Fruit fly (Drosophila melanogaster): ENCODE results near the gene CG5282.
A peak's percentile ranks its signal among the peaks of the same experiment; 100 is the strongest.

Gene CG5282

dm6 chr3L:20395257-20395909 lies 30.5 kb downstream of the CG5282 start (continued):
- TF ChIP-seq Sry-β (GFP tag; optimal IDR thresholded peaks at IDR 0.05) (no peak), pho (GFP tag; optimal IDR thresholded peaks at IDR 0.05) (peak; percentile 64), sens (GFP tag) (peak; percentile 52), shn (GFP tag; optimal IDR thresholded peaks at IDR 0.05) (peak; percentile 29), Mes4 (GFP tag; optimal IDR thresholded peaks at IDR 0.05) (no peak), phol (tag; optimal IDR thresholded peaks at IDR 0.05) (peak; percentile 9), CG1529 (GFP tag; optimal IDR thresholded peaks at IDR 0.05) (no peak), bsh (GFP tag; optimal IDR thresholded peaks at IDR 0.05) (no peak), prd (optimal IDR thresholded peaks at IDR 0.05) (no peak), prd (GFP tag; IDR thresholded peaks at IDR 0.05) (peak; percentile 51), Trl (optimal IDR thresholded peaks at IDR 0.05) (peak in 1 of 2 experiments; percentile 5), Trl (GFP tag; optimal IDR thresholded peaks at IDR 0.05) (no peak), CG15011 (GFP tag; optimal IDR thresholded peaks at IDR 0.05) (peak; percentile 20), gsb-n (tag; optimal IDR thresholded peaks at IDR 0.05) (no peak), CG6765 (GFP tag; optimal IDR thresholded peaks at IDR 0.05) (peak; percentile 34), CG10654 (GFP tag; optimal IDR thresholded peaks at IDR 0.05) (no peak), ab (GFP tag; optimal IDR thresholded peaks at IDR 0.05) (peak; percentile 39), CG11504 (tag; optimal IDR thresholded peaks at IDR 0.05) (peak; percentile 53), CG5953 (GFP tag; IDR thresholded peaks at IDR 0.05) (0 out of 2 replicates have a peak, but pooled peaks have one; percentile 20), Myb (GFP tag; optimal IDR thresholded peaks at IDR 0.05) (no peak), CG10431 (GFP tag; optimal IDR thresholded peaks at IDR 0.05) (peak; percentile 63), grn (GFP tag; optimal IDR thresholded peaks at IDR 0.05) (peak; percentile 72), CG7839 (tag; optimal IDR thresholded peaks at IDR 0.05) (peak; percentile 63), dmrt11E (tag; optimal IDR thresholded peaks at IDR 0.05) (no peak), NC2α (GFP tag; optimal IDR thresholded peaks at IDR 0.05) (no peak), Max (GFP tag; optimal IDR thresholded peaks at IDR 0.05) (peak; percentile 47), CG30403 (GFP tag; optimal IDR thresholded peaks at IDR 0.05) (peak; percentile 63), CG12236 (GFP tag; optimal IDR thresholded peaks at IDR 0.05) (no peak), CG11695 (GFP tag; IDR thresholded peaks at IDR 0.05) (peak; percentile 46; the same call in 1 of the 3 replicates), odd (GFP tag; optimal IDR thresholded peaks at IDR 0.05) (no peak), Ets65A (GFP tag) (peak; percentile 31), Meics (GFP tag; optimal IDR thresholded peaks at IDR 0.05) (peak; percentile 76), HmgD (GFP tag; optimal IDR thresholded peaks at IDR 0.05) (no peak), CG11398 (GFP tag; optimal IDR thresholded peaks at IDR 0.05) (no peak), CG17328 (GFP tag; IDR thresholded peaks at IDR 0.05) (no peak), Sin3A (optimal IDR thresholded peaks at IDR 0.05) (no peak), bcd (GFP tag; optimal IDR thresholded peaks at IDR 0.05) (peak; percentile 53), CG4730 (GFP tag; IDR thresholded peaks at IDR 0.05) (no peak), tap (tag; optimal IDR thresholded peaks at IDR 0.05) (no peak), D19B (GFP tag; optimal IDR thresholded peaks at IDR 0.05) (peak; percentile 99), CG7556 (GFP tag; optimal IDR thresholded peaks at IDR 0.05) (peak; percentile 51), PHDP (tag; optimal IDR thresholded peaks at IDR 0.05) (peak; percentile 27), dati (GFP tag; IDR thresholded peaks at IDR 0.05) (no peak), CG8478 (optimal IDR thresholded peaks at IDR 0.05) (no peak), Atf6 (GFP tag; IDR thresholded peaks at IDR 0.05) (peak; percentile 75), oc (tag; optimal IDR thresholded peaks at IDR 0.05) (no peak), CG10543 (GFP tag; optimal IDR thresholded peaks at IDR 0.05) (peak; percentile 90), Pdp1 (GFP tag; optimal IDR thresholded peaks at IDR 0.05) (peak; percentile 51 to 75), CG12942 (GFP tag; optimal IDR thresholded peaks at IDR 0.05) (no peak), CG15601 (tag; optimal IDR thresholded peaks at IDR 0.05) (no peak), CG9437 (GFP tag; optimal IDR thresholded peaks at IDR 0.05) (no peak), Med (GFP tag) (peak; percentile 87)

Measured in whole organism, embryonic.